Fruit fly (Drosophila melanogaster) whole organism, embryonic: Measurements from ENCODE around the gene Cp16.

ENCODE experiments used
- CG12299 ChIP-seq: fragments of 200-800 bp; sonication (Bioruptor generic); optimal IDR thresholded peaks from 2 replicates; lab custom pipeline; 2018; ENCODE audit warnings: missing biosample characterization, mild to moderate bottlenecking, missing genetic modification characterization
- CG12769 ChIP-seq: fragments of 200-800 bp; sonication (Bioruptor generic); optimal IDR thresholded peaks from 2 replicates; lab custom pipeline; 2019; ENCODE audit warnings: missing biosample characterization, mild to moderate bottlenecking, missing genetic modification characterization, moderate library complexity
- CG13894 ChIP-seq: fragments of 200-800 bp; sonication (Bioruptor generic); optimal IDR thresholded peaks from 3 replicates; lab custom pipeline; 2018; ENCODE audit warnings: missing biosample characterization, mild to moderate bottlenecking, missing genetic modification characterization, moderate library complexity
- CG16815 ChIP-seq: fragments of 200-800 bp; sonication (Bioruptor generic); optimal IDR thresholded peaks from 3 replicates; lab custom pipeline; 2017; ENCODE audit warnings: missing biosample characterization, mild to moderate bottlenecking, missing genetic modification characterization
- CG17612 ChIP-seq: fragments of 200-800 bp; sonication (Bioruptor generic); IDR thresholded peaks from 2 replicates; pipeline ENCODE4 v1.3.6; 2022; ENCODE audit warnings: missing biosample characterization, missing genetic modification characterization
- CG30431 ChIP-seq: fragments of 200-800 bp; sonication (Bioruptor generic); optimal IDR thresholded peaks from 2 replicates; lab custom pipeline; 2017; ENCODE audit warnings: missing biosample characterization, missing genetic modification characterization
- CG32772 ChIP-seq: fragments of 200-800 bp; sonication (Bioruptor generic); IDR thresholded peaks from 2 replicates; pipeline ENCODE4 v1.3.6; 2022; ENCODE audit warnings: missing biosample characterization, missing genetic modification characterization
- CG4282 ChIP-seq: fragments of 200-800 bp; sonication (Bioruptor generic); optimal IDR thresholded peaks from 2 replicates; lab custom pipeline; 2016; ENCODE audit warnings: missing biosample characterization, missing genetic modification characterization
- CG6791 ChIP-seq: fragments of 200-800 bp; sonication (Bioruptor generic); IDR thresholded peaks from 3 replicates; pipeline ENCODE4 v1.3.6; 2022; ENCODE audit warnings: missing biosample characterization, missing genetic modification characterization; ENCODE audit not compliant: partially characterized antibody
- CG6854 ChIP-seq: fragments of 200-800 bp; sonication (Bioruptor generic); optimal IDR thresholded peaks from 3 replicates; lab custom pipeline; 2017; ENCODE audit warnings: missing biosample characterization, mild to moderate bottlenecking, missing genetic modification characterization
- CG8281 ChIP-seq: fragments of 200-800 bp; sonication (Bioruptor generic); optimal IDR thresholded peaks from 2 replicates; lab custom pipeline; 2018; ENCODE audit warnings: missing biosample characterization, mild to moderate bottlenecking, missing genetic modification characterization, moderate library complexity
- CG9215 ChIP-seq: fragments of 200-800 bp; sonication (Bioruptor generic); IDR thresholded peaks from 2 replicates; pipeline ENCODE4 v1.3.6; 2022; ENCODE audit warnings: missing biosample characterization, missing genetic modification characterization
- CG9609 ChIP-seq: fragments of 200-800 bp; sonication (Bioruptor generic); optimal IDR thresholded peaks from 3 replicates; lab custom pipeline; 2016; ENCODE audit warnings: missing biosample characterization, missing genetic modification characterization
- CrebB ChIP-seq: fragments of 200-800 bp; sonication (Bioruptor generic); optimal IDR thresholded peaks from 3 replicates; lab custom pipeline; 2018; ENCODE audit warnings: missing biosample characterization, mild to moderate bottlenecking, missing genetic modification characterization
- Drgx ChIP-seq: fragments of 200-800 bp; sonication (Bioruptor generic); IDR thresholded peaks from 2 replicates; pipeline ENCODE4 v1.3.6; 2022; ENCODE audit warnings: missing biosample characterization, missing genetic modification characterization
- Ets65A ChIP-seq: fragments of 200-800 bp; sonication (Bioruptor generic); peaks from one replicate; lab custom pipeline; 2016; ENCODE audit warnings: missing biosample characterization, missing genetic modification characterization
- HmgZ ChIP-seq: fragments of 200-800 bp; sonication (Bioruptor generic); optimal IDR thresholded peaks from 2 replicates; lab custom pipeline; 2018; ENCODE audit warnings: missing biosample characterization, mild to moderate bottlenecking, missing genetic modification characterization
- Hmr ChIP-seq: fragments of 200-800 bp; sonication (Bioruptor generic); optimal IDR thresholded peaks from 3 replicates; lab custom pipeline; 2017; ENCODE audit warnings: mild to moderate bottlenecking, missing biosample characterization, missing genetic modification reagents, missing genetic modification characterization
- Hmx ChIP-seq: fragments of 200-800 bp; sonication (Bioruptor generic); optimal IDR thresholded peaks from 2 replicates; lab custom pipeline; 2016; ENCODE audit warnings: missing biosample characterization, missing genetic modification characterization
- Hr51 ChIP-seq, 2 experiments: fragments of 200-800 bp; sonication (Bioruptor generic); optimal IDR thresholded peaks; 2 replicates in 1 of 2; 3 replicates in 1 of 2; lab custom pipeline; 2016 to 2018; ENCODE audit warnings: missing biosample characterization in 2 of 2, missing genetic modification characterization in 2 of 2, mild to moderate bottlenecking in 1 of 2, moderate library complexity in 1 of 2
- Med ChIP-seq: fragments of 200-800 bp; sonication (Bioruptor generic); peaks from one replicate; lab custom pipeline; 2016; ENCODE audit warnings: missing biosample characterization, missing genetic modification characterization, mild to moderate bottlenecking, inconsistent platforms, moderate library complexity
- Oaz ChIP-seq: fragments of 200-800 bp; sonication (Bioruptor generic); IDR thresholded peaks from 2 replicates; pipeline ENCODE4 v1.3.6; 2022; ENCODE audit warnings: missing biosample characterization, missing genetic modification characterization
- Pdp1 ChIP-seq, 2 experiments: fragments of 200-800 bp; sonication (Bioruptor generic); optimal IDR thresholded peaks; 3 replicates each; lab custom pipeline; 2016; ENCODE audit warnings: missing biosample characterization in 2 of 2, missing genetic modification characterization in 2 of 2, mild to moderate bottlenecking in 1 of 2, moderate library complexity in 1 of 2
- Sin3A ChIP-seq: fragments of >200 bp; optimal IDR thresholded peaks from 2 replicates; lab custom pipeline; 2018
- Sox102F ChIP-seq: fragments of 200-800 bp; sonication (Bioruptor generic); optimal IDR thresholded peaks from 2 replicates; lab custom pipeline; 2018; ENCODE audit warnings: missing biosample characterization, mild to moderate bottlenecking, missing genetic modification characterization, moderate library complexity
- ara ChIP-seq: fragments of 200-800 bp; sonication (Bioruptor generic); IDR thresholded peaks from 2 replicates; pipeline ENCODE4 v1.3.6; 2022; ENCODE audit warnings: missing biosample characterization, missing genetic modification characterization
- ato ChIP-seq: fragments of 200-800 bp; sonication (Bioruptor generic); IDR thresholded peaks from 2 replicates; pipeline ENCODE4 v1.3.6; 2022; ENCODE audit warnings: missing biosample characterization, missing genetic modification characterization; ENCODE audit not compliant: partially characterized antibody
- ci ChIP-seq: fragments of 200-800 bp; sonication (Bioruptor generic); IDR thresholded peaks from 3 replicates; pipeline ENCODE4 v1.3.6; 2022; ENCODE audit warnings: missing biosample characterization, missing genetic modification characterization
- ftz-f1 ChIP-seq: fragments of 200-800 bp; sonication (Bioruptor generic); optimal IDR thresholded peaks from 2 replicates; lab custom pipeline; 2016; ENCODE audit warnings: missing biosample characterization, missing genetic modification characterization
- gem ChIP-seq: fragments of 200-800 bp; sonication (Bioruptor generic); optimal IDR thresholded peaks from 2 replicates; lab custom pipeline; 2019; ENCODE audit warnings: missing biosample characterization, mild to moderate bottlenecking, missing genetic modification characterization, moderate library complexity
- grn ChIP-seq: fragments of 200-800 bp; sonication (Bioruptor generic); optimal IDR thresholded peaks from 3 replicates; lab custom pipeline; 2017; ENCODE audit warnings: missing biosample characterization, missing genetic modification characterization
- hb ChIP-seq: fragments of 200-800 bp; sonication (Bioruptor generic); IDR thresholded peaks from 3 replicates; pipeline ENCODE4 v1.3.6; 2022; ENCODE audit warnings: missing biosample characterization, missing genetic modification characterization; ENCODE audit not compliant: partially characterized antibody
- her ChIP-seq: fragments of 200-800 bp; sonication (Bioruptor generic); optimal IDR thresholded peaks from 2 replicates; lab custom pipeline; 2016; ENCODE audit warnings: missing biosample characterization, missing genetic modification characterization
- kni ChIP-seq: fragments of 200-800 bp; sonication (Bioruptor generic); optimal IDR thresholded peaks from 3 replicates; lab custom pipeline; 2017; ENCODE audit warnings: mild to moderate bottlenecking, missing biosample characterization, missing genetic modification reagents, missing genetic modification characterization
- mam ChIP-seq: fragments of 200-800 bp; sonication (Bioruptor generic); optimal IDR thresholded peaks from 3 replicates; lab custom pipeline; 2016; ENCODE audit warnings: missing biosample characterization, missing genetic modification characterization
- nmo ChIP-seq: fragments of 200-800 bp; sonication (Bioruptor generic); optimal IDR thresholded peaks from 2 replicates; lab custom pipeline; 2018; ENCODE audit warnings: missing biosample characterization, mild to moderate bottlenecking, missing genetic modification characterization, moderate library complexity
- oc ChIP-seq: fragments of 200-800 bp; sonication (Bioruptor generic); optimal IDR thresholded peaks from 2 replicates; lab custom pipeline; 2018; ENCODE audit warnings: missing biosample characterization, mild to moderate bottlenecking, missing genetic modification characterization, moderate library complexity
- pita ChIP-seq: fragments of 200-800 bp; sonication (Bioruptor generic); optimal IDR thresholded peaks from 2 replicates; lab custom pipeline; 2017; ENCODE audit warnings: missing biosample characterization, mild to moderate bottlenecking, missing genetic modification characterization
- ranshi ChIP-seq: fragments of 200-800 bp; sonication (Bioruptor generic); IDR thresholded peaks from 2 replicates; pipeline ENCODE4 v1.3.6; 2022; ENCODE audit warnings: missing biosample characterization, missing genetic modification characterization
- tap ChIP-seq: fragments of 200-800 bp; optimal IDR thresholded peaks from 3 replicates; lab custom pipeline; 2019; ENCODE audit warnings: missing biosample characterization, mild to moderate bottlenecking, missing genetic modification characterization, moderate library complexity
- trh ChIP-seq: fragments of 200-800 bp; sonication (Bioruptor generic); optimal IDR thresholded peaks from 2 replicates; lab custom pipeline; 2016; ENCODE audit warnings: missing biosample characterization, missing genetic modification characterization
- unpg ChIP-seq: fragments of 200-800 bp; sonication (Bioruptor generic); optimal IDR thresholded peaks from 3 replicates; lab custom pipeline; 2018; ENCODE audit warnings: missing biosample characterization, mild to moderate bottlenecking, missing genetic modification characterization, moderate library complexity
- wek ChIP-seq: fragments of 200-800 bp; sonication (Bioruptor generic); optimal IDR thresholded peaks from 3 replicates; lab custom pipeline; 2018; ENCODE audit warnings: missing biosample characterization, mild to moderate bottlenecking, missing genetic modification characterization, moderate library complexity
- zen2 ChIP-seq: fragments of 200-800 bp; sonication (Bioruptor generic); IDR thresholded peaks from 3 replicates; pipeline ENCODE4 v1.3.6; 2022; ENCODE audit warnings: missing biosample characterization, missing genetic modification characterization; ENCODE audit not compliant: partially characterized antibody

Cp16 gene

dm6 chr3L:8721145-8721544 is 10.6 kb upstream of the Cp16 start, which contains the start of the genes CG32022 and CG6511 (continued):
- peak; percentile 78 for TF ChIP-seq wek (GFP tag; lab: Kevin White, UChicago)
- TF ChIP-seq ara (GFP tag; lab: Robert Waterston, UW): peak; percentile 90
- no peak for TF ChIP-seq ato
- no peak for TF ChIP-seq CG6791
- TF ChIP-seq Hmr: peak; percentile 97
- peak; percentile 98 for TF ChIP-seq nmo
- TF ChIP-seq zen2 (GFP tag; lab: Robert Waterston, UW): no peak
- peak; percentile 90 for TF ChIP-seq oc
- TF ChIP-seq Sox102F: peak; percentile 95
- TF ChIP-seq unpg: peak; percentile 97
- peak; percentile 77 for TF ChIP-seq ftz-f1 (GFP tag; lab: Kevin White, UChicago)

dm6 chr3L:8725252-8725651 is 6.5 kb upstream of the Cp16 start:
- TF ChIP-seq her (GFP tag; lab: Kevin White, UChicago) (no peak), Hmx (no peak), Drgx (GFP tag; lab: Robert Waterston, UW) (no peak)

dm6 chr3L:8725674-8726073 is 6.1 kb upstream of the Cp16 start, which contains the start of gene CG43965:
Gene CG43965, minus strand, starts transcription at chr3L:8725774.
- no peak for TF ChIP-seq trh
- TF ChIP-seq Ets65A (GFP tag; lab: Kevin White, UChicago): peak; percentile 2

- TF ChIP-seq ranshi: no peak
- peak in 1 of 2 experiments; percentile 67 for TF ChIP-seq Pdp1 (GFP tag; optimal IDR thresholded peaks at IDR 0.05; lab: Kevin White, UChicago)
- peak; percentile 43; the same call in 1 of the 3 replicates for TF ChIP-seq ci (GFP tag; lab: Robert Waterston, UW)
- no peak for TF ChIP-seq kni
- TF ChIP-seq Sin3A (lab: Kevin White, UChicago): no peak
- no peak for TF ChIP-seq grn (GFP tag; lab: Kevin White, UChicago)
- TF ChIP-seq ato: no peak
- no peak for TF ChIP-seq tap (tag; lab: Kevin White, UChicago)
- no peak for TF ChIP-seq CG30431 (GFP tag; lab: Kevin White, UChicago)
- TF ChIP-seq Hr51 (GFP tag; optimal IDR thresholded peaks at IDR 0.05; lab: Kevin White, UChicago): no peak
- peak; percentile 53 for TF ChIP-seq Med (GFP tag; lab: Kevin White, UChicago)
- no peak for TF ChIP-seq CG16815
Observed at dm6 chr3L:8726317-8726841, 5.4 kb upstream of the Cp16 start, which contains the start of gene Cp18. Gene Cp18, plus strand, starts transcription at chr3L:8726791.

- TF ChIP-seq gem: no peak
- TF ChIP-seq CG12299 (tag; lab: Kevin White, UChicago): no peak
- TF ChIP-seq CG32772 (GFP tag; lab: Robert Waterston, UW): no peak
Observed at dm6 chr3L:8728181-8728580, 3.6 kb upstream of the Cp16 start, which contains the start of gene Cp15. Gene Cp15, plus strand, starts transcription at chr3L:8728481.

- TF ChIP-seq CG4282 (GFP tag; lab: Kevin White, UChicago) (no peak), Oaz (GFP tag; lab: Robert Waterston, UW) (no peak), HmgZ (no peak), mam (GFP tag; lab: Kevin White, UChicago) (no peak), hb (GFP tag; lab: Robert Waterston, UW) (no peak), CG17612 (GFP tag; lab: Robert Waterston, UW) (no peak), CG8281 (tag; lab: Kevin White, UChicago) (no peak), CG12769 (tag; lab: Kevin White, UChicago) (no peak), CG9215 (GFP tag; lab: Robert Waterston, UW) (no peak), ftz-f1 (GFP tag; lab: Kevin White, UChicago) (no peak), CG6854 (GFP tag; lab: Kevin White, UChicago) (no peak), pita (GFP tag; lab: Kevin White, UChicago) (no peak), CG13894 (tag; lab: Kevin White, UChicago) (no peak), CrebB (tag; lab: Kevin White, UChicago) (no peak), CG9609 (GFP tag; lab: Kevin White, UChicago) (no peak)
Observed at dm6 chr3L:8729565-8729964, 2.2 kb upstream of the Cp16 start, which contains the start of gene Cp19. Gene Cp19, plus strand, starts transcription at chr3L:8729865.
